Worm (Caenorhabditis elegans): ENCODE measurements around the gene T26A8.4.

- TF ChIP-seq ztf-4 (tag; optimal IDR thresholded peaks at IDR 0.05) = no peak
- TF ChIP-seq ceh-90 (tag; optimal IDR thresholded peaks at IDR 0.05) = no peak
- no peak for TF ChIP-seq egl-13 (tag; optimal IDR thresholded peaks at IDR 0.05)
- no peak for TF ChIP-seq nhr-12 (tag; optimal IDR thresholded peaks at IDR 0.05)
- no peak for TF ChIP-seq mdl-1 (tag; optimal IDR thresholded peaks at IDR 0.05)
- no peak for TF ChIP-seq nhr-84 (tag; optimal IDR thresholded peaks at IDR 0.05)
- no peak for TF ChIP-seq lin-15B (tag; optimal IDR thresholded peaks at IDR 0.05)
- TF ChIP-seq nhr-11 (tag; optimal IDR thresholded peaks at IDR 0.05) = no peak
- no peak for TF ChIP-seq fos-1 (tag; optimal IDR thresholded peaks at IDR 0.05)
- no peak for TF ChIP-seq rnt-1 (tag; optimal IDR thresholded peaks at IDR 0.05)
- TF ChIP-seq tbx-2 (tag; optimal IDR thresholded peaks at IDR 0.05) = no peak
These were observed 34.9 kb downstream of the T26A8.4 start for ce11 chrIV:8397814-8398213.

Data from whole organism, L1 larva.